Worm (Caenorhabditis elegans): Measurements from ENCODE around the gene nhr-141.

- TF ChIP-seq lin-11 (tag; optimal IDR thresholded peaks at IDR 0.05) (no peak), ceh-24 (tag; optimal IDR thresholded peaks at IDR 0.05) (no peak), nhr-11 (tag; optimal IDR thresholded peaks at IDR 0.05) (no peak), ets-4 (tag; optimal IDR thresholded peaks at IDR 0.05) (no peak), fkh-10 (GFP tag; optimal IDR thresholded peaks at IDR 0.05) (no peak), pqm-1 (tag; optimal IDR thresholded peaks at IDR 0.05) (no peak), unc-86 (tag; optimal IDR thresholded peaks at IDR 0.05) (no peak), ttx-3 (tag; optimal IDR thresholded peaks at IDR 0.05) (no peak)
These were observed 28.4 kb downstream of the nhr-141 start, which contains the start of gene str-28 for ce11 chrV:7472815-7473214.
